Worm (Caenorhabditis elegans) whole organism, L4 larva: ENCODE measurements around the gene K03A11.6.

Experiments
- ceh-28 ChIP-seq: fragments of 150-350 bp; optimal IDR thresholded peaks from 2 replicates; lab custom pipeline; 2014; ENCODE audit warnings: missing biosample characterization, missing genetic modification reagents, missing genetic modification characterization
- egl-27 ChIP-seq: sonication (generic microtip); optimal IDR thresholded peaks from 3 replicates; lab custom pipeline; 2017; ENCODE audit warnings: missing biosample characterization, missing genetic modification reagents, missing genetic modification characterization
- nhr-237 ChIP-seq: sonication (generic microtip); optimal IDR thresholded peaks from 2 replicates; lab custom pipeline; 2017; ENCODE audit warnings: missing biosample characterization, missing genetic modification characterization
- pqm-1 ChIP-seq: sonication (generic microtip); optimal IDR thresholded peaks from 2 replicates; lab custom pipeline; 2017; ENCODE audit warnings: missing biosample characterization, missing genetic modification characterization

ce11 chrX:13055560-13055959 is at the start of gene K03A11.6:
- TF ChIP-seq nhr-237 (tag; lab: Kevin White, UChicago) (no peak), ceh-28 (tag; lab: Kevin White, UChicago) (no peak), egl-27 (no peak), pqm-1 (tag; lab: Kevin White, UChicago) (no peak)
